Fruit fly (Drosophila melanogaster) Kc167 (cell line): ENCODE measurements around the gene Alp9.

Experiments used
- Myc ChIP-seq: fragments of >200 bp; optimal IDR thresholded peaks from 2 replicates; lab custom pipeline; 2017; ENCODE audit warnings: missing external identifiers
- Sin3A ChIP-seq: fragments of >200 bp; optimal IDR thresholded peaks from 2 replicates; lab custom pipeline; 2018; ENCODE audit warnings: missing external identifiers
- h ChIP-seq: fragments of >200 bp; optimal IDR thresholded peaks from 3 replicates; lab custom pipeline; 2018; ENCODE audit warnings: missing external identifiers
- psq ChIP-seq: fragments of >200 bp; optimal IDR thresholded peaks from 2 replicates; lab custom pipeline; 2017; ENCODE audit warnings: missing external identifiers
- ttk ChIP-seq: sonication (Bioruptor generic); optimal IDR thresholded peaks from 2 replicates; lab custom pipeline; 2017; ENCODE audit warnings: missing external identifiers

DNA sequence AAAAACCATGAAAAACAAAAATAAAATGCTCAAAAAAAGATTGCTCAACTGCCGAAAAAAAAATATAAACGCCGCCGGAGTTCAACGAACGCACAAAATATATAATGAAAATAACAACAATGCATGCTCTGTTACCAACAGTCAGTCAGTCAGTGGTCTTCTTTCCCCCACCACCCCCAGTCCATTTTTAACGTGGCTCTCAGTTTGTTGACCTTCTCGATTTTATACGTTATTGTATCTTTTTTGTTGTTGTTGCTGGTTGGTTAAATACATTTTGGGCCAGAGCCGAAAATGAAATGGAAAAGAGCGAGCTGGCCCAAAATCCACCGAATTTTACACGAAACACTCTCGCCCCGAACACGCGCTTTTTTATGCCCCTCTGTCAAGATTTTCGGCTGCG, 26.6 kb downstream of the Alp9 start:
- TF ChIP-seq ttk (lab: Kevin White, UChicago) (no peak), Sin3A (no peak), psq (lab: Kevin White, UChicago) (no peak), Myc (no peak), h (lab: Kevin White, UChicago) (no peak)
